Worm (Caenorhabditis elegans): ENCODE data around the gene bra-2.

Gene bra-2

DNA sequence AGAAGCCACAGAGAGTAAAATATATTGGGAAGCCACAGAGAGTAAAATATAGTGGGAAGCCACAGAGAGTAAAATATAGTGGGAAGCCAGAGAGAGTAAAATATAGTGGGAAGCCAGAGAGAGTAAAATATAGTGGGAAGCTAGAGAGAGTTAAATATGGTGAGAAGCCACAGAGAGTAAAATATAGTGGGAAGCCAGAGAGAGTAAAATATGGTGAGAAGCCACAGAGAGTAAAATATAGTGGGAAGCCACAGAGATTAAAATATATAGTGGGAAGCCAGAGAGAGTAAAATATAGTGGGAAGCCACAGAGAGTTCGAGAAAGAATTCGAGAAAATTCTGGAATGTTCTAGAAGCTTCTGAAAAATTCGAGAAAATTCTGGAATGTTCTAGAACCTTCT, 20.3 kb downstream of the bra-2 start:
- TF ChIP-seq F13H6.1 (tag; optimal IDR thresholded peaks at IDR 0.05) (peak; percentile 79), pha-2 (tag; optimal IDR thresholded peaks at IDR 0.05) (peak; percentile 18), rnt-1 (tag; optimal IDR thresholded peaks at IDR 0.05) (peak; percentile 65), pqm-1 (tag; optimal IDR thresholded peaks at IDR 0.05) (peak; percentile 96), ceh-6 (GFP tag; optimal IDR thresholded peaks at IDR 0.05) (peak; percentile 32), ceh-2 (tag; optimal IDR thresholded peaks at IDR 0.05) (peak; percentile 45), ref-2 (tag; optimal IDR thresholded peaks at IDR 0.05) (peak; percentile 53), ceh-48 (tag; optimal IDR thresholded peaks at IDR 0.05) (peak; percentile 74), elt-2 (tag; optimal IDR thresholded peaks at IDR 0.05) (peak; percentile 19), gmeb-2 (tag; optimal IDR thresholded peaks at IDR 0.05) (peak; percentile 80), hlh-6 (tag; optimal IDR thresholded peaks at IDR 0.05) (peak; percentile 88), ceh-18 (tag; optimal IDR thresholded peaks at IDR 0.05) (peak; percentile 34), K02D7.2 (tag; optimal IDR thresholded peaks at IDR 0.05) (peak; percentile 84), ceh-34 (tag; optimal IDR thresholded peaks at IDR 0.05) (peak; percentile 84), Y22D7AL.16 (tag; optimal IDR thresholded peaks at IDR 0.05) (peak; percentile 97), fkh-6 (tag; optimal IDR thresholded peaks at IDR 0.05) (peak; percentile 90), pat-9 (tag; optimal IDR thresholded peaks at IDR 0.05) (peak; percentile 89), ceh-31 (tag; optimal IDR thresholded peaks at IDR 0.05) (peak; percentile 81), ets-4 (tag; optimal IDR thresholded peaks at IDR 0.05) (peak; percentile 83), ttx-3 (tag; optimal IDR thresholded peaks at IDR 0.05) (peak; percentile 41), che-1 (tag; optimal IDR thresholded peaks at IDR 0.05) (peak; percentile 84), ceh-19 (GFP tag; optimal IDR thresholded peaks at IDR 0.05) (peak; percentile 91), pag-3 (tag; optimal IDR thresholded peaks at IDR 0.05; ENCODE audit: borderline replicate concordance) (peak; percentile 97), zip-5 (tag; optimal IDR thresholded peaks at IDR 0.05) (peak; percentile 34), hlh-8 (tag; optimal IDR thresholded peaks at IDR 0.05) (peak; percentile 91), lim-6 (tag; optimal IDR thresholded peaks at IDR 0.05) (peak; percentile 91), syd-9 (tag; optimal IDR thresholded peaks at IDR 0.05) (peak; percentile 63), unc-42 (tag; optimal IDR thresholded peaks at IDR 0.05) (peak; percentile 67), sox-4 (tag; optimal IDR thresholded peaks at IDR 0.05) (peak; percentile 94), sdc-2 (tag; optimal IDR thresholded peaks at IDR 0.05) (peak; percentile 72), ceh-14 (tag; optimal IDR thresholded peaks at IDR 0.05) (peak; percentile 83), eyg-1 (tag; optimal IDR thresholded peaks at IDR 0.05) (peak; percentile 57), fax-1 (tag; optimal IDR thresholded peaks at IDR 0.05) (peak; percentile 79), lin-11 (tag; optimal IDR thresholded peaks at IDR 0.05) (peak; percentile 94), elt-4 (tag; optimal IDR thresholded peaks at IDR 0.05) (peak; percentile 97), unc-86 (tag; optimal IDR thresholded peaks at IDR 0.05) (peak; percentile 35), tbx-7 (tag; optimal IDR thresholded peaks at IDR 0.05) (peak; percentile 62), T23F11.4 (GFP tag; optimal IDR thresholded peaks at IDR 0.05) (peak; percentile 56), npax-4 (tag; optimal IDR thresholded peaks at IDR 0.05) (peak; percentile 79), C08G9.2 (tag; optimal IDR thresholded peaks at IDR 0.05) (peak; percentile 76), madf-2 (tag; optimal IDR thresholded peaks at IDR 0.05) (peak; percentile 97), mec-3 (tag; optimal IDR thresholded peaks at IDR 0.05; ENCODE audit: borderline replicate concordance) (peak; percentile 76), C38D4.7 (GFP tag; optimal IDR thresholded peaks at IDR 0.05) (peak; percentile 66), tbx-2 (tag; optimal IDR thresholded peaks at IDR 0.05) (peak; percentile 97), ceh-24 (tag; optimal IDR thresholded peaks at IDR 0.05) (peak; percentile 12), hlh-13 (GFP tag; optimal IDR thresholded peaks at IDR 0.05) (peak; percentile 95), ztf-16 (tag; optimal IDR thresholded peaks at IDR 0.05) (peak; percentile 42)

All from whole organism, late embryonic.